Worm (Caenorhabditis elegans) whole organism, L4 larva: ENCODE measurements around the gene srg-38.

Source experiments
- D1046.2 ChIP-seq: fragments of 200-800 bp; sonication (Bioruptor generic); IDR thresholded peaks from 2 replicates; pipeline ENCODE4 v1.3.6; 2022; ENCODE audit warnings: missing genetic modification characterization, missing compliant biosample characterization
- F26F4.8 ChIP-seq: fragments of 200-800 bp; sonication (Bioruptor generic); conservative IDR thresholded peaks from 2 replicates; pipeline ENCODE4 v1.3.6; 2022; ENCODE audit warnings: missing genetic modification characterization, missing compliant biosample characterization
- T26A8.4 ChIP-seq: fragments of 200-800 bp; sonication (Bioruptor generic); IDR thresholded peaks from 2 replicates; pipeline ENCODE4 v1.3.6; 2022; ENCODE audit warnings: missing genetic modification characterization, missing compliant biosample characterization
- Y48G9A.11 ChIP-seq: fragments of 200-800 bp; sonication (Bioruptor generic); IDR thresholded peaks from 2 replicates; pipeline ENCODE4 v1.3.6; 2022; ENCODE audit warnings: missing genetic modification reagents, missing genetic modification characterization, missing compliant biosample characterization
- Y75B8A.6 ChIP-seq: fragments of 200-800 bp; sonication (Bioruptor generic); IDR thresholded peaks from 2 replicates; pipeline ENCODE4 v1.3.6; 2022; ENCODE audit warnings: missing genetic modification reagents, missing genetic modification characterization, missing compliant biosample characterization
- ZK337.2 ChIP-seq: fragments of 200-800 bp; sonication (Bioruptor generic); IDR thresholded peaks from 2 replicates; pipeline ENCODE4 v1.3.6; 2022; ENCODE audit warnings: missing genetic modification reagents, missing genetic modification characterization, missing compliant biosample characterization
- ama-1 ChIP-seq: fragments of 150-350 bp; optimal IDR thresholded peaks from 2 replicates; lab custom pipeline; 2014; ENCODE audit warnings: inconsistent platforms, mixed read lengths
- attf-4 ChIP-seq: sonication (generic microtip); optimal IDR thresholded peaks from 3 replicates; lab custom pipeline; 2017; ENCODE audit warnings: missing biosample characterization, missing genetic modification characterization
- ceh-20 ChIP-seq: fragments of 200-800 bp; sonication (Bioruptor generic); IDR thresholded peaks from 2 replicates; pipeline ENCODE4 v1.3.6; 2022; ENCODE audit warnings: missing genetic modification reagents, missing genetic modification characterization, missing compliant biosample characterization
- ceh-32 ChIP-seq: sonication (generic microtip); optimal IDR thresholded peaks from 2 replicates; lab custom pipeline; 2016; ENCODE audit warnings: mild to moderate bottlenecking, missing genetic modification characterization, missing compliant biosample characterization; ENCODE audit not compliant: poor library complexity
- ces-1 ChIP-seq: fragments of 150-350 bp; sonication (generic microtip); optimal IDR thresholded peaks from 4 replicates; lab custom pipeline; 2014; ENCODE audit warnings: missing biosample characterization, missing genetic modification reagents, missing genetic modification characterization
- ctbp-1 ChIP-seq: fragments of 200-800 bp; sonication (Bioruptor generic); IDR thresholded peaks from 2 replicates; pipeline ENCODE4 v1.3.6; 2022; ENCODE audit warnings: missing genetic modification reagents, missing genetic modification characterization, missing compliant biosample characterization
- daf-16 ChIP-seq, 3 experiments: sonication (generic microtip); optimal IDR thresholded peaks; 2 replicates each; lab custom pipeline; 2016 to 2017; ENCODE audit warnings: missing genetic modification characterization in 3 of 3, missing genetic modification reagents in 3 of 3, mild to moderate bottlenecking in 2 of 3, missing compliant biosample characterization in 2 of 3, missing biosample characterization in 1 of 3, moderate library complexity in 1 of 3
- dmd-6 ChIP-seq: fragments of 200-800 bp; sonication (Bioruptor generic); IDR thresholded peaks from 2 replicates; pipeline ENCODE4 v1.3.6; 2022; ENCODE audit warnings: missing genetic modification reagents, missing genetic modification characterization, missing compliant biosample characterization
- dmd-9 ChIP-seq: fragments of 200-800 bp; sonication (Bioruptor generic); IDR thresholded peaks from 2 replicates; pipeline ENCODE4 v1.3.6; 2022; ENCODE audit warnings: missing genetic modification reagents, missing genetic modification characterization, missing compliant biosample characterization
- duxl-1 ChIP-seq: sonication (generic microtip); optimal IDR thresholded peaks from 2 replicates; lab custom pipeline; 2016; ENCODE audit warnings: mild to moderate bottlenecking, missing genetic modification characterization, moderate library complexity, missing compliant biosample characterization; ENCODE audit not compliant: poor library complexity
- fkh-10 ChIP-seq: fragments of 150-350 bp; optimal IDR thresholded peaks from 2 replicates; lab custom pipeline; 2014; ENCODE audit warnings: missing biosample characterization, missing genetic modification reagents, missing genetic modification characterization
- hif-1 ChIP-seq, 2 experiments: sonication (generic microtip); optimal IDR thresholded peaks; 2 replicates each; lab custom pipeline; 2016 to 2017; ENCODE audit warnings: missing compliant biosample characterization in 2 of 2, missing genetic modification characterization in 2 of 2, missing genetic modification reagents in 2 of 2, missing genotype in 2 of 2, mild to moderate bottlenecking in 1 of 2
- hlh-11 ChIP-seq: fragments of 200-800 bp; sonication (Bioruptor generic); optimal IDR thresholded peaks from 2 replicates; lab custom pipeline; 2018; ENCODE audit warnings: mild to moderate bottlenecking, missing genetic modification characterization, missing compliant biosample characterization
- hmg-1.1 ChIP-seq: fragments of 200-800 bp; sonication (Bioruptor generic); IDR thresholded peaks from 2 replicates; pipeline ENCODE4 v1.3.6; 2022; ENCODE audit warnings: missing genetic modification reagents, missing genetic modification characterization, missing compliant biosample characterization
- jun-1 ChIP-seq: fragments of 150-350 bp; optimal IDR thresholded peaks from 2 replicates; lab custom pipeline; 2014; ENCODE audit warnings: missing biosample characterization, missing genetic modification reagents, missing genetic modification characterization
- lim-7 ChIP-seq: fragments of 200-800 bp; sonication (Bioruptor generic); IDR thresholded peaks from 2 replicates; pipeline ENCODE4 v1.3.6; 2022; ENCODE audit warnings: missing genetic modification characterization, missing compliant biosample characterization
- lin-29 ChIP-seq: fragments of 200-800 bp; sonication (Bioruptor generic); IDR thresholded peaks from 2 replicates; pipeline ENCODE4 v1.3.6; 2022; ENCODE audit warnings: missing genetic modification reagents, missing genetic modification characterization, missing compliant biosample characterization
- lsy-2 ChIP-seq, 2 experiments: fragments of 150-350 bp in 1 of 2; sonication (generic microtip) in 1 of 2; optimal IDR thresholded peaks; 2 replicates each; lab custom pipeline; 2014 to 2017; ENCODE audit warnings: missing biosample characterization in 2 of 2, missing genetic modification characterization in 2 of 2
- mes-2 ChIP-seq: sonication (generic microtip); optimal IDR thresholded peaks from 2 replicates; lab custom pipeline; 2016; ENCODE audit warnings: missing genotype, mild to moderate bottlenecking, missing genetic modification characterization, missing compliant biosample characterization; ENCODE audit not compliant: poor library complexity, severe bottlenecking
- mxl-2 ChIP-seq: fragments of 200-800 bp; sonication (Bioruptor generic); conservative IDR thresholded peaks from 2 replicates; pipeline ENCODE4 v1.3.6; 2022; ENCODE audit warnings: missing genetic modification reagents, missing genetic modification characterization, missing compliant biosample characterization
- mxl-3 ChIP-seq: fragments of 200-800 bp; sonication (Bioruptor generic); optimal IDR thresholded peaks from 2 replicates; lab custom pipeline; 2018; ENCODE audit warnings: mild to moderate bottlenecking, missing genetic modification characterization, missing compliant biosample characterization
- nhr-102 ChIP-seq: sonication (generic microtip); optimal IDR thresholded peaks from 2 replicates; lab custom pipeline; 2016; ENCODE audit warnings: mild to moderate bottlenecking, missing genetic modification characterization, moderate library complexity, missing compliant biosample characterization
- nhr-11 ChIP-seq: fragments of 150-350 bp; optimal IDR thresholded peaks from 2 replicates; lab custom pipeline; 2014; ENCODE audit warnings: missing biosample characterization, missing genetic modification characterization
- nhr-111 ChIP-seq: fragments of 200-800 bp; sonication (Bioruptor generic); optimal IDR thresholded peaks from 2 replicates; lab custom pipeline; 2018; ENCODE audit warnings: mild to moderate bottlenecking, missing genetic modification characterization, missing compliant biosample characterization
- nhr-237 ChIP-seq: sonication (generic microtip); optimal IDR thresholded peaks from 2 replicates; lab custom pipeline; 2017; ENCODE audit warnings: missing biosample characterization, missing genetic modification characterization
- nhr-28 ChIP-seq: fragments of 150-350 bp; optimal IDR thresholded peaks from 2 replicates; lab custom pipeline; 2014; ENCODE audit warnings: missing biosample characterization, missing genetic modification characterization
- nhr-41 ChIP-seq: fragments of 200-800 bp; sonication (Bioruptor generic); IDR thresholded peaks from 2 replicates; pipeline ENCODE4 v1.3.6; 2022; ENCODE audit warnings: missing genetic modification reagents, missing genetic modification characterization, missing compliant biosample characterization
- nhr-48 ChIP-seq: sonication (generic microtip); optimal IDR thresholded peaks from 2 replicates; lab custom pipeline; 2016; ENCODE audit warnings: mild to moderate bottlenecking, missing genetic modification characterization, missing compliant biosample characterization
- nhr-6 ChIP-seq: fragments of 150-350 bp; optimal IDR thresholded peaks from 2 replicates; lab custom pipeline; 2014; ENCODE audit warnings: missing biosample characterization, missing genetic modification characterization
- nhr-76 ChIP-seq: fragments of 150-350 bp; optimal IDR thresholded peaks from 2 replicates; lab custom pipeline; 2014; ENCODE audit warnings: missing biosample characterization, missing genetic modification characterization
- rbr-2 ChIP-seq: sonication (generic microtip); optimal IDR thresholded peaks from 2 replicates; lab custom pipeline; 2016; ENCODE audit warnings: missing genotype, missing genetic modification characterization, missing compliant biosample characterization
- saeg-2 ChIP-seq: fragments of 200-800 bp; sonication (Bioruptor generic); IDR thresholded peaks from 2 replicates; pipeline ENCODE4 v1.3.6; 2022; ENCODE audit warnings: missing genetic modification reagents, missing genetic modification characterization, missing compliant biosample characterization
- sdz-12 ChIP-seq: fragments of 200-800 bp; sonication (Bioruptor generic); optimal IDR thresholded peaks from 2 replicates; lab custom pipeline; 2018; ENCODE audit warnings: mild to moderate bottlenecking, missing genetic modification characterization, missing compliant biosample characterization
- set-16 ChIP-seq: fragments of 200-800 bp; sonication (Bioruptor generic); IDR thresholded peaks from 2 replicates; pipeline ENCODE4 v1.3.6; 2022; ENCODE audit warnings: missing genetic modification reagents, missing genetic modification characterization, missing compliant biosample characterization
- snpc-4 ChIP-seq: fragments of 150-350 bp; optimal IDR thresholded peaks from 2 replicates; lab custom pipeline; 2014; ENCODE audit warnings: missing biosample characterization, missing genetic modification characterization
- spr-3 ChIP-seq: fragments of 200-800 bp; sonication (Bioruptor generic); optimal IDR thresholded peaks from 2 replicates; lab custom pipeline; 2018; ENCODE audit warnings: mild to moderate bottlenecking, missing genetic modification characterization, missing compliant biosample characterization
- tag-97 ChIP-seq: fragments of 200-800 bp; sonication (Bioruptor generic); IDR thresholded peaks from 2 replicates; pipeline ENCODE4 v1.3.6; 2022; ENCODE audit warnings: missing genetic modification characterization, missing compliant biosample characterization
- unc-130 ChIP-seq: sonication (generic microtip); optimal IDR thresholded peaks from 2 replicates; lab custom pipeline; 2016; ENCODE audit warnings: missing genetic modification reagents, missing genetic modification characterization, missing compliant biosample characterization
- unc-62 ChIP-seq, 3 experiments: fragments of 150-350 bp in 1 of 3; sonication (generic microtip); optimal IDR thresholded peaks in 2 of 3; peaks in 1 of 3; 1 replicate in 1 of 3; 2 replicates in 2 of 3; lab custom pipeline; 2014 to 2017; ENCODE audit warnings: missing biosample characterization in 3 of 3, missing genetic modification characterization in 3 of 3, missing genetic modification reagents in 3 of 3, missing genotype in 1 of 3
- vab-7 ChIP-seq: fragments of 200-800 bp; sonication (Bioruptor generic); IDR thresholded peaks from 2 replicates; pipeline ENCODE4 v1.3.6; 2022; ENCODE audit warnings: missing genetic modification reagents, missing genetic modification characterization, missing compliant biosample characterization
- zfp-3 ChIP-seq: fragments of 200-800 bp; sonication (Bioruptor generic); conservative IDR thresholded peaks from 2 replicates; pipeline ENCODE4 v1.3.6; 2022; ENCODE audit warnings: missing genetic modification reagents, missing genetic modification characterization, missing compliant biosample characterization
- zip-2 ChIP-seq: fragments of 150-350 bp; optimal IDR thresholded peaks from 2 replicates; lab custom pipeline; 2014; ENCODE audit warnings: missing biosample characterization, missing genetic modification characterization
- ztf-7 ChIP-seq: fragments of 150-350 bp; optimal IDR thresholded peaks from 2 replicates; lab custom pipeline; 2014; ENCODE audit warnings: missing biosample characterization, missing genetic modification characterization

Gene srg-38

DNA sequence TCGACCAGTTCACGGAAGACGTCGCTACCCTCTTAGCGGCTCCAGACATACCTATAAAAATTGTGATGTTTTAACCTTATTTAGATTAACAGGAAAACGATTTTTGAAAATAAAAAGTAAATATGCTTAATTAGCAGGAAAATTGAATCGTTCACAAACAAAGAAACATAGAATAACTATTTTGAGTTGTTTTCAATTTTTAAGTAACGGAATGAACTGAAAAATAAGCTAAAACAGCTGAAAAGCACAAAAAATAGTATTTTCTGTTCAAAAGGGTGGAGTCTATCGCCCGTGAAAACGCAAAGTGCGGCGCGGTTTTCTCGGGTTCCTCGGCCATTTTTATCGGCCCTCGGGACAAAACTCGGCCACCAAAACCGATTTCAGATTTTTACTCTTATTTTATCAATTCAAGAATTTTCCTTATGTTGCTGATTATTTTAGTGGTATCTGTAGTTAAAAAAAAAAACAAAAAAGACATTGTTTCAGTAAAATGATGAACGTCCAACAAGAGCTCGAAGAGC lies 31.6 kb downstream of the srg-38 start, which contains the start of the genes atp-5 and lmtr-3 (continued):
- TF ChIP-seq jun-1 (tag; lab: Kevin White, UChicago): no peak
- TF ChIP-seq D1046.2: no peak
- TF ChIP-seq unc-130 (GFP tag; lab: Kevin White, UChicago): peak; percentile 96
- no peak for TF ChIP-seq nhr-102 (tag; lab: Kevin White, UChicago)
- peak; percentile 99 for TF ChIP-seq mes-2 (tag; lab: Kevin White, UChicago)
- TF ChIP-seq nhr-6 (tag; lab: Kevin White, UChicago): peak; percentile 68
- no peak for TF ChIP-seq nhr-11
- no peak for TF ChIP-seq nhr-111
- TF ChIP-seq Y75B8A.6 (GFP tag; lab: Robert Waterston, UW): no peak
- no peak for TF ChIP-seq hmg-1.1
- peak; percentile 31 for TF ChIP-seq duxl-1
- TF ChIP-seq spr-3 (GFP tag; lab: Kevin White, UChicago): no peak
- TF ChIP-seq dmd-6 (GFP tag; lab: Robert Waterston, UW): peak; percentile 85
- TF ChIP-seq mxl-2 (GFP tag; lab: Robert Waterston, UW): no peak
- TF ChIP-seq Y48G9A.11 (GFP tag; lab: Robert Waterston, UW): peak; percentile 43; the same call in 1 of the 2 replicates
- TF ChIP-seq zfp-3: 0 out of 2 replicates have a peak, but pooled peaks have one; percentile 12
- peak; percentile 50 for TF ChIP-seq nhr-48
- no peak for TF ChIP-seq ceh-32 (tag; lab: Kevin White, UChicago)
- TF ChIP-seq ztf-7 (tag; lab: Kevin White, UChicago): no peak
- TF ChIP-seq hif-1 (tag; optimal IDR thresholded peaks at IDR 0.05; lab: Kevin White, UChicago): peak in 1 of 2 experiments; percentile 91
- peak; percentile 57 for TF ChIP-seq rbr-2 (tag; lab: Kevin White, UChicago)
- TF ChIP-seq attf-4 (tag; lab: Kevin White, UChicago): no peak
- peak; percentile 86; the same call in 1 of the 2 replicates for TF ChIP-seq ZK337.2 (GFP tag; lab: Robert Waterston, UW)
- TF ChIP-seq hlh-11 (tag; lab: Kevin White, UChicago): peak; percentile 79
- TF ChIP-seq F26F4.8 (GFP tag; lab: Robert Waterston, UW): no peak
- peak; percentile 69 for TF ChIP-seq nhr-28
- TF ChIP-seq T26A8.4 (GFP tag; lab: Robert Waterston, UW): peak; percentile 32; the same call in 1 of the 2 replicates
- TF ChIP-seq ces-1: no peak
- no peak for TF ChIP-seq lim-7
- no peak for TF ChIP-seq saeg-2
- no peak for TF ChIP-seq daf-16 (GFP tag; optimal IDR thresholded peaks at IDR 0.05; lab: Kevin White, UChicago)
- peak; percentile 47 for TF ChIP-seq daf-16 (tag; optimal IDR thresholded peaks at IDR 0.05; lab: Kevin White, UChicago)
- TF ChIP-seq ama-1 (lab: Kevin White, UChicago): no peak
- TF ChIP-seq lin-29 (GFP tag; lab: Robert Waterston, UW): no peak
- TF ChIP-seq ctbp-1: peak; percentile 20; the same call in 1 of the 2 replicates
- TF ChIP-seq vab-7 (GFP tag; lab: Robert Waterston, UW): no peak; the same call in none of the 2 replicates
- TF ChIP-seq fkh-10 (GFP tag; lab: Kevin White, UChicago): no peak
- TF ChIP-seq tag-97 (GFP tag; lab: Robert Waterston, UW): 0 out of 2 replicates have a peak, but pooled peaks have one; percentile 23
- TF ChIP-seq unc-62 (GFP tag; optimal IDR thresholded peaks at IDR 0.05 in 1 of 2; lab: Kevin White, UChicago): no peak
- no peak for TF ChIP-seq unc-62 (tag; optimal IDR thresholded peaks at IDR 0.05; lab: Kevin White, UChicago)
- TF ChIP-seq mxl-3 (GFP tag; lab: Kevin White, UChicago): peak; percentile 76
- TF ChIP-seq nhr-237 (tag; lab: Kevin White, UChicago): no peak
- TF ChIP-seq nhr-41 (GFP tag; lab: Robert Waterston, UW): no peak
- TF ChIP-seq sdz-12 (GFP tag; lab: Kevin White, UChicago): no peak
- no peak for TF ChIP-seq set-16
- TF ChIP-seq snpc-4 (tag; lab: Kevin White, UChicago): no peak
- TF ChIP-seq nhr-76: no peak
- peak in 1 of 2 experiments; percentile 67 for TF ChIP-seq lsy-2 (tag; optimal IDR thresholded peaks at IDR 0.05; lab: Kevin White, UChicago)
- TF ChIP-seq ceh-20 (GFP tag; lab: Robert Waterston, UW): no peak
- TF ChIP-seq dmd-9 (GFP tag; lab: Robert Waterston, UW): peak; percentile 78
- no peak for TF ChIP-seq zip-2 (tag; lab: Kevin White, UChicago)
